Fruit fly (Drosophila melanogaster) whole organism: ENCODE measurements around the gene Kyat.

Experiments used
- Dll ChIP-seq: fragments of >200 bp; optimal IDR thresholded peaks from 2 replicates; lab custom pipeline; 2017
- pan ChIP-seq: fragments of >200 bp; optimal IDR thresholded peaks from 2 replicates; lab custom pipeline; 2017
- psq ChIP-seq: fragments of >200 bp; optimal IDR thresholded peaks from 2 replicates; lab custom pipeline; 2017

DNA sequence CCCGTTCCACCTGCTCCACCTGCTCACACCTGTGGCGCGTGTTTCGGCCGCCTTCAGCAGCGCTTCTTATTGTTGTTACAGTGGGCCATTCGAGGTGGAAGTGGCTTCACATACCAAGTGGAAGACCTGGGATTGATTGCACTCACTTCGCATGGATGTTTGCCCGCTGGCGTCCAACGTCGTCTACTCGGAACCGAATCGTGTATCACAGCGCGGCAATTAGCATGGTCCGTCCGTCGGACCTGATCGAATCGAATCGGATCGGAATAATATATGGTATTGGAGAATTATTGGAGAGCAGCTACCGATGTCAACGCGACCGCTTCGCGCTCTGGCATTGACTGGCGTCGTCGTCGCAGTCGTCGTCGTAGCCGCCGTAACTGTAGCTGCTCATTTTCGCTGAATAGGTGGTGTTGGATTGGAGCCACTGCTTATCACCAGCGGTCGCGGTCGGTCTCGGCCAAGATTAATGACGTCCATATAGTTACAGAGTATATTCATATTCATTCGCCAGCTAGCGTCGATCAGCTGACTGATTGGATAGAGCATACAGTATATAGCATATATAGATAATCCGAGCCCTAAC lies 9.3 kb downstream of the Kyat start, which contains the start of gene ClC-a:
- TF ChIP-seq psq (lab: Kevin White, UChicago): no peak
- TF ChIP-seq Dll (lab: Kevin White, UChicago): no peak
- no peak for TF ChIP-seq pan (lab: Kevin White, UChicago)
